Worm (Caenorhabditis elegans) whole organism, young adult: ENCODE data around the gene pch-2.

ENCODE experiments used
- D2030.7 ChIP-seq: fragments of 200-800 bp; sonication (Bioruptor generic); IDR thresholded peaks from 2 replicates; pipeline ENCODE4 v1.3.6; 2022; ENCODE audit warnings: missing genetic modification reagents, missing genetic modification characterization, missing compliant biosample characterization
- F52B5.7 ChIP-seq: sonication (generic microtip); optimal IDR thresholded peaks from 2 replicates; lab custom pipeline; 2016; ENCODE audit warnings: mild to moderate bottlenecking, missing genetic modification characterization, missing compliant biosample characterization
- F55B11.4 ChIP-seq: sonication (generic microtip); optimal IDR thresholded peaks from 2 replicates; lab custom pipeline; 2016; ENCODE audit warnings: missing compliant biosample characterization, missing genetic modification characterization, borderline replicate concordance; ENCODE audit not compliant: insufficient read depth
- F57A8.1 ChIP-seq: fragments of 200-800 bp; sonication (Bioruptor generic); optimal IDR thresholded peaks from 2 replicates; lab custom pipeline; 2018; ENCODE audit warnings: mild to moderate bottlenecking, missing genetic modification characterization, moderate library complexity, missing compliant biosample characterization
- F57C9.4 ChIP-seq: sonication (generic microtip); optimal IDR thresholded peaks from 2 replicates; lab custom pipeline; 2017; ENCODE audit warnings: mild to moderate bottlenecking, missing genetic modification characterization, missing compliant biosample characterization
- K12H6.12 ChIP-seq: fragments of 200-800 bp; sonication (Bioruptor generic); optimal IDR thresholded peaks from 2 replicates; lab custom pipeline; 2018; ENCODE audit warnings: mild to moderate bottlenecking, missing genetic modification characterization, missing compliant biosample characterization
- Y56A3A.18 ChIP-seq: fragments of 200-800 bp; sonication (Bioruptor generic); IDR thresholded peaks from 2 replicates; pipeline ENCODE4 v1.3.6; 2022; ENCODE audit warnings: missing genetic modification reagents, missing genetic modification characterization, missing compliant biosample characterization
- ama-1 ChIP-seq, 3 experiments: fragments of 150-350 bp in 1 of 3; sonication (generic microtip) in 2 of 3; optimal IDR thresholded peaks; 2 replicates each; lab custom pipeline; 2014 to 2018; ENCODE audit warnings: missing biosample characterization in 2 of 3, missing genetic modification characterization in 2 of 3, missing genetic modification reagents in 2 of 3
- attf-3 ChIP-seq: fragments of 200-800 bp; sonication (Bioruptor generic); conservative IDR thresholded peaks from 2 replicates; pipeline ENCODE4 v1.3.6; 2022; ENCODE audit warnings: missing genetic modification reagents, missing genetic modification characterization, missing compliant biosample characterization
- cebp-1 ChIP-seq, 2 experiments: fragments of 200-800 bp in 1 of 2; sonication (Bioruptor generic) in 1 of 2; sonication (generic microtip) in 1 of 2; IDR thresholded peaks in 1 of 2; optimal IDR thresholded peaks in 1 of 2; 2 replicates each; pipeline versions ENCODE4 v1.3.6 to Lab custom; 2017 to 2022; ENCODE audit warnings: missing compliant biosample characterization in 2 of 2, missing genetic modification characterization in 2 of 2, mild to moderate bottlenecking in 1 of 2, missing genetic modification reagents in 1 of 2, moderate library complexity in 1 of 2
- ceh-100 ChIP-seq: fragments of 200-800 bp; sonication (Bioruptor generic); IDR thresholded peaks from 2 replicates; pipeline ENCODE4 v1.3.6; 2022; ENCODE audit warnings: missing genetic modification reagents, missing genetic modification characterization, missing compliant biosample characterization
- chd-7 ChIP-seq: sonication (generic microtip); optimal IDR thresholded peaks from 2 replicates; lab custom pipeline; 2016; ENCODE audit warnings: mild to moderate bottlenecking, missing genetic modification characterization, moderate library complexity, missing compliant biosample characterization
- dox-1 ChIP-seq: fragments of 200-800 bp; sonication (Bioruptor generic); IDR thresholded peaks from 2 replicates; pipeline ENCODE4 v1.3.6; 2022; ENCODE audit warnings: missing genetic modification reagents, missing genetic modification characterization, missing compliant biosample characterization
- efl-1 ChIP-seq: fragments of 150-350 bp; optimal IDR thresholded peaks from 2 replicates; lab custom pipeline; 2014; ENCODE audit warnings: missing biosample characterization, missing genetic modification reagents, missing genetic modification characterization
- egl-44 ChIP-seq: fragments of 200-800 bp; sonication (Bioruptor generic); IDR thresholded peaks from 2 replicates; pipeline ENCODE4 v1.3.6; 2022; ENCODE audit warnings: missing genetic modification reagents, missing genetic modification characterization, missing compliant biosample characterization
- ekl-4 ChIP-seq: fragments of 200-800 bp; sonication (Bioruptor generic); IDR thresholded peaks from 2 replicates; pipeline ENCODE4 v1.3.6; 2022; ENCODE audit warnings: missing genetic modification reagents, missing genetic modification characterization, missing compliant biosample characterization
- fkh-3 ChIP-seq: sonication (generic microtip); optimal IDR thresholded peaks from 2 replicates; lab custom pipeline; 2016; ENCODE audit warnings: mild to moderate bottlenecking, missing genetic modification characterization, missing compliant biosample characterization
- gei-17 ChIP-seq: fragments of 200-800 bp; sonication (Bioruptor generic); optimal IDR thresholded peaks from 2 replicates; lab custom pipeline; 2018; ENCODE audit warnings: mild to moderate bottlenecking, missing genetic modification characterization, missing compliant biosample characterization
- hmg-1.2 ChIP-seq: fragments of 200-800 bp; sonication (Bioruptor generic); IDR thresholded peaks from 2 replicates; pipeline ENCODE4 v1.3.6; 2022; ENCODE audit warnings: missing genetic modification reagents, missing genetic modification characterization, missing compliant biosample characterization
- hmg-20 ChIP-seq: fragments of 200-800 bp; sonication (Bioruptor generic); IDR thresholded peaks from 2 replicates; pipeline ENCODE4 v1.3.6; 2022; ENCODE audit warnings: missing genetic modification reagents, missing genetic modification characterization, missing compliant biosample characterization
- lag-1 ChIP-seq: fragments of 200-800 bp; sonication (Bioruptor generic); IDR thresholded peaks from 2 replicates; pipeline ENCODE4 v1.3.6; 2022; ENCODE audit warnings: missing genetic modification reagents, missing genetic modification characterization, missing compliant biosample characterization
- let-607 ChIP-seq, 2 experiments: fragments of 200-800 bp in 1 of 2; sonication (Bioruptor generic) in 1 of 2; sonication (generic microtip) in 1 of 2; optimal IDR thresholded peaks; 2 replicates each; lab custom pipeline; 2016 to 2018; ENCODE audit warnings: mild to moderate bottlenecking in 2 of 2, missing compliant biosample characterization in 2 of 2, missing genetic modification characterization in 2 of 2, moderate library complexity in 2 of 2, missing genotype in 1 of 2
- lsy-27 ChIP-seq: sonication (generic microtip); optimal IDR thresholded peaks from 2 replicates; lab custom pipeline; 2017; ENCODE audit warnings: missing genetic modification characterization, mild to moderate bottlenecking, missing compliant biosample characterization, antibody characterized with exemption, missing genotype, borderline replicate concordance; ENCODE audit not compliant: insufficient read depth
- mxl-1 ChIP-seq: sonication (generic microtip); optimal IDR thresholded peaks from 2 replicates; lab custom pipeline; 2016; ENCODE audit warnings: missing genetic modification characterization, missing compliant biosample characterization
- nfya-1 ChIP-seq: sonication (generic microtip); optimal IDR thresholded peaks from 2 replicates; lab custom pipeline; 2017; ENCODE audit warnings: antibody characterized with exemption, missing compliant biosample characterization, missing genetic modification characterization, borderline replicate concordance; ENCODE audit not compliant: insufficient read depth
- nfyb-1 ChIP-seq: fragments of 200-800 bp; sonication (Bioruptor generic); IDR thresholded peaks from 2 replicates; pipeline ENCODE4 v1.3.6; 2022; ENCODE audit warnings: missing genetic modification reagents, missing genetic modification characterization, missing compliant biosample characterization
- nhr-120 ChIP-seq: fragments of 200-800 bp; sonication (Bioruptor generic); IDR thresholded peaks from 2 replicates; pipeline ENCODE4 v1.3.6; 2022; ENCODE audit warnings: missing genetic modification characterization, missing compliant biosample characterization
- nhr-80 ChIP-seq: sonication (generic microtip); optimal IDR thresholded peaks from 2 replicates; lab custom pipeline; 2016; ENCODE audit warnings: missing genetic modification characterization, missing compliant biosample characterization
- pbrm-1 ChIP-seq: fragments of 200-800 bp; sonication (Bioruptor generic); IDR thresholded peaks from 2 replicates; pipeline ENCODE4 v1.3.6; 2022; ENCODE audit warnings: missing genetic modification reagents, missing genetic modification characterization, missing compliant biosample characterization
- pha-4 ChIP-seq: fragments of 150-350 bp; sonication (generic microtip); optimal IDR thresholded peaks from 2 replicates; lab custom pipeline; 2014; ENCODE audit warnings: missing biosample characterization, missing genetic modification reagents, missing genetic modification characterization
- rpc-1 ChIP-seq, 2 experiments: fragments of 150-350 bp in 1 of 2; sonication (generic microtip) in 1 of 2; optimal IDR thresholded peaks; 2 replicates each; lab custom pipeline; 2014 to 2018; ENCODE audit warnings: missing biosample characterization in 1 of 2, missing genetic modification characterization in 1 of 2, missing genetic modification reagents in 1 of 2, missing genotype in 1 of 2
- sdz-38 ChIP-seq: sonication (generic microtip); optimal IDR thresholded peaks from 2 replicates; lab custom pipeline; 2016; ENCODE audit warnings: missing genotype, missing genetic modification characterization, missing compliant biosample characterization
- sea-2 ChIP-seq: fragments of 200-800 bp; sonication (Bioruptor generic); IDR thresholded peaks from 2 replicates; pipeline ENCODE4 v1.3.6; 2022; ENCODE audit warnings: missing genetic modification characterization, missing compliant biosample characterization
- snpc-1.3 ChIP-seq: sonication (generic microtip); optimal IDR thresholded peaks from 2 replicates; lab custom pipeline; 2017; ENCODE audit warnings: missing genetic modification characterization, mild to moderate bottlenecking, missing compliant biosample characterization, antibody characterized with exemption, moderate library complexity, missing genotype, missing genetic modification reagents; ENCODE audit not compliant: insufficient read depth
- sptf-2 ChIP-seq: fragments of 200-800 bp; sonication (Bioruptor generic); optimal IDR thresholded peaks from 2 replicates; lab custom pipeline; 2018; ENCODE audit warnings: mild to moderate bottlenecking, missing genetic modification characterization, missing compliant biosample characterization
- tlf-1 ChIP-seq: fragments of 200-800 bp; sonication (Bioruptor generic); optimal IDR thresholded peaks from 2 replicates; lab custom pipeline; 2018; ENCODE audit warnings: mild to moderate bottlenecking, missing genetic modification characterization, missing compliant biosample characterization
- zfh-2 ChIP-seq: fragments of 200-800 bp; sonication (Bioruptor generic); conservative IDR thresholded peaks from 2 replicates; pipeline ENCODE4 v1.3.6; 2022; ENCODE audit warnings: missing genetic modification reagents, missing genetic modification characterization, missing compliant biosample characterization
- zim-3 ChIP-seq: sonication (generic microtip); optimal IDR thresholded peaks from 2 replicates; lab custom pipeline; 2017; ENCODE audit warnings: mild to moderate bottlenecking, missing genetic modification characterization, moderate library complexity, missing compliant biosample characterization
- ztf-28 ChIP-seq: fragments of 200-800 bp; sonication (Bioruptor generic); IDR thresholded peaks from 2 replicates; pipeline ENCODE4 v1.3.6; 2022; ENCODE audit warnings: missing genetic modification reagents, missing genetic modification characterization, missing compliant biosample characterization

The pch-2 gene

ce11 chrII:8129040-8129387 lies 29.1 kb upstream of the pch-2 start:
- TF ChIP-seq cebp-1 (GFP tag; IDR thresholded peaks at IDR 0.05; lab: Robert Waterston, UW) (0 out of 2 replicates have a peak, but pooled peaks have one; percentile 29), cebp-1 (tag; optimal IDR thresholded peaks at IDR 0.05; lab: Kevin White, UChicago) (peak; percentile 85), nfyb-1 (no peak), sptf-2 (GFP tag; lab: Kevin White, UChicago) (no peak), zfh-2 (0 out of 2 replicates have a peak, but pooled peaks have one; percentile 5), dox-1 (GFP tag; lab: Robert Waterston, UW) (no peak), pha-4 (tag; lab: Kevin White, UChicago) (no peak), efl-1 (GFP tag; lab: Kevin White, UChicago) (peak; percentile 13)

ce11 chrII:8129495-8130010 lies 28.6 kb upstream of the pch-2 start, which contains the start of gene ulp-4:
TSS of gene ulp-4 (plus strand) at chrII:8129960.
- TF ChIP-seq snpc-1.3 (tag; lab: Kevin White, UChicago) = no peak
- TF ChIP-seq nhr-80 (tag; lab: Kevin White, UChicago) = peak; percentile 66

ce11 chrII:8130792-8131191 lies 27.4 kb upstream of the pch-2 start:
- no peak for TF ChIP-seq cebp-1 (GFP tag; IDR thresholded peaks at IDR 0.05; lab: Robert Waterston, UW)
- TF ChIP-seq cebp-1 (tag; optimal IDR thresholded peaks at IDR 0.05; lab: Kevin White, UChicago) = peak; percentile 28
- TF ChIP-seq ztf-28 (GFP tag; lab: Robert Waterston, UW) = no peak
- TF ChIP-seq dox-1 (GFP tag; lab: Robert Waterston, UW) = 0 out of 2 replicates have a peak, but pooled peaks have one; percentile 11
- 0 out of 2 replicates have a peak, but pooled peaks have one; percentile 5 for TF ChIP-seq hmg-1.2 (GFP tag; lab: Robert Waterston, UW)
- TF ChIP-seq mxl-1 = no peak

- TF ChIP-seq hmg-1.2 (GFP tag; lab: Robert Waterston, UW) = peak; percentile 54; the same call in 1 of the 2 replicates
- peak; percentile 54; the same call in 1 of the 2 replicates for TF ChIP-seq attf-3 (GFP tag; lab: Robert Waterston, UW)
- TF ChIP-seq fkh-3 = no peak
- TF ChIP-seq lag-1 (GFP tag; lab: Robert Waterston, UW) = no peak
- TF ChIP-seq hmg-20 (GFP tag; lab: Robert Waterston, UW) = no peak
- no peak for TF ChIP-seq gei-17
- TF ChIP-seq nhr-120 (GFP tag; lab: Robert Waterston, UW) = no peak
- no peak for TF ChIP-seq snpc-1.3 (tag; lab: Kevin White, UChicago)
- TF ChIP-seq rpc-1 (optimal IDR thresholded peaks at IDR 0.05; lab: Kevin White, UChicago) = no peak
- TF ChIP-seq rpc-1 (tag; optimal IDR thresholded peaks at IDR 0.05; lab: Kevin White, UChicago) = no peak
- no peak for TF ChIP-seq tlf-1 (GFP tag; lab: Kevin White, UChicago)
- no peak for TF ChIP-seq D2030.7 (GFP tag; lab: Robert Waterston, UW)
- no peak for TF ChIP-seq ceh-100
- no peak for TF ChIP-seq lsy-27 (tag; lab: Kevin White, UChicago)
- 0 out of 2 replicates have a peak, but pooled peaks have one; percentile 20 for TF ChIP-seq egl-44 (GFP tag; lab: Robert Waterston, UW)
- TF ChIP-seq F55B11.4 (tag; lab: Kevin White, UChicago) = no peak
- peak; percentile 54 for TF ChIP-seq chd-7
- TF ChIP-seq sptf-2 (GFP tag; lab: Kevin White, UChicago) = no peak
- TF ChIP-seq sea-2 (GFP tag; lab: Robert Waterston, UW) = no peak
- peak; percentile 39 for TF ChIP-seq F52B5.7 (tag; lab: Kevin White, UChicago)
- no peak for TF ChIP-seq F57C9.4 (tag; lab: Kevin White, UChicago)
- no peak for TF ChIP-seq let-607 (tag; optimal IDR thresholded peaks at IDR 0.05; lab: Kevin White, UChicago)
- TF ChIP-seq ekl-4 (GFP tag; lab: Robert Waterston, UW) = no peak
- TF ChIP-seq F57A8.1 (GFP tag; lab: Kevin White, UChicago) = no peak
- no peak for TF ChIP-seq pbrm-1 (GFP tag; lab: Robert Waterston, UW)
- TF ChIP-seq ama-1 (optimal IDR thresholded peaks at IDR 0.05; lab: Kevin White, UChicago) = no peak
- TF ChIP-seq ama-1 (GFP tag; optimal IDR thresholded peaks at IDR 0.05; lab: Kevin White, UChicago) = no peak
- no peak for TF ChIP-seq sdz-38 (tag; lab: Kevin White, UChicago)
- TF ChIP-seq Y56A3A.18 (GFP tag; lab: Robert Waterston, UW) = no peak
- no peak for TF ChIP-seq mxl-1
- TF ChIP-seq nfya-1 (tag; lab: Kevin White, UChicago) = no peak
- peak; percentile 72 for TF ChIP-seq K12H6.12 (tag; lab: Kevin White, UChicago)
- TF ChIP-seq zim-3 (tag; lab: Kevin White, UChicago) = no peak
- no peak for TF ChIP-seq dox-1 (GFP tag; lab: Robert Waterston, UW)
These were observed 26.7 kb upstream of the pch-2 start for ce11 chrII:8131413-8131966.
